In the genomic region with DNA sequence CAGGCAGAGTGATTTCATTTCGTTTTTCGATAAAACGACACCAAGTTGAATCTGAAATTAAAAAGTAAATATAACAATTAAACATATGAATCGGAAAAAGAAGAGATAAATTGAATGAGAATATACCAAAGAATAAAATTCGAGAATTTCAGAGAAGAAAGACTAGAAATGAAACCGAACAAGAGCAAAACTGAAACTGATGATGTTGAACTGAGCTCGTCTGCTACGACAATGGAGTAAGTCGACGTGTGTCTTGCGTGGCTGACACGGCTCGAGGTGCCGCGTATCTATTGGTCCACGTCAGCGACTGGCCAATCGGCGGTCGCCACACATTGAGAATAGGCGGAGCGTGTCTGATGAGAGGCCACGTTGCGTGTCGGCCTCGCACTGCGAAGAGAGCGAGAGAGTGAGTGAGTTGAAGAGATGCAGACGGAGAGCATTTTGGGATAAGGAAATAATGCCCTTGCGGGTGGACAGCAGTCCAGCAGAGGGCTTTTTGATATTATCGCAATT, we compare ENCODE assay signal across 4 worm cellular contexts.
TF ChIP-seq lines count a peak whose summit lies in the region.

A gene (minus strand): TSS at position 51 of the 513 bp plus-strand sequence.

TF ChIP-seq in whole organism, L2 larva, 48 proteins besides CTCF, POLR2A, EP300 and RAD21 (continues in another document):
- TF ChIP-seq ztf-4 (tag; optimal IDR thresholded peaks at IDR 0.05; lab: Kevin White, UChicago) (peak; percentile 70), sem-4 (tag; optimal IDR thresholded peaks at IDR 0.05; lab: Kevin White, UChicago) (peak; percentile 89), ceh-16 (tag; optimal IDR thresholded peaks at IDR 0.05; lab: Kevin White, UChicago) (peak; percentile 67), lin-13 (GFP tag; optimal IDR thresholded peaks at IDR 0.05; lab: Kevin White, UChicago) (peak; percentile 95), Y55F3AM.14 (GFP tag; optimal IDR thresholded peaks at IDR 0.05; lab: Kevin White, UChicago) (peak; percentile 78), mab-5 (tag; optimal IDR thresholded peaks at IDR 0.05; lab: Kevin White, UChicago) (peak; percentile 90), nhr-6 (tag; optimal IDR thresholded peaks at IDR 0.05; lab: Kevin White, UChicago) (peak; percentile 37), nhr-11 (tag; optimal IDR thresholded peaks at IDR 0.05; lab: Kevin White, UChicago) (no peak), mbf-1 (tag; optimal IDR thresholded peaks at IDR 0.05; lab: Kevin White, UChicago) (no peak), peb-1 (tag; optimal IDR thresholded peaks at IDR 0.05; lab: Kevin White, UChicago) (no peak), R02D3.7 (tag; optimal IDR thresholded peaks at IDR 0.05; lab: Kevin White, UChicago) (peak; percentile 56), snpc-4 (tag; optimal IDR thresholded peaks at IDR 0.05; lab: Kevin White, UChicago) (peak; percentile 57), nhr-77 (tag; optimal IDR thresholded peaks at IDR 0.05; lab: Kevin White, UChicago) (peak; percentile 58), gmeb-1 (tag; optimal IDR thresholded peaks at IDR 0.05; lab: Kevin White, UChicago) (peak; percentile 87), aly-2 (tag; optimal IDR thresholded peaks at IDR 0.05; lab: Kevin White, UChicago) (no peak), nhr-12 (tag; optimal IDR thresholded peaks at IDR 0.05; lab: Kevin White, UChicago) (no peak), egl-27 (tag; optimal IDR thresholded peaks at IDR 0.05; lab: Kevin White, UChicago) (peak; percentile 73), dmd-4 (tag; optimal IDR thresholded peaks at IDR 0.05; lab: Kevin White, UChicago) (no peak), F13H6.1 (tag; optimal IDR thresholded peaks at IDR 0.05; lab: Kevin White, UChicago) (peak; percentile 90), lsy-2 (tag; optimal IDR thresholded peaks at IDR 0.05; lab: Kevin White, UChicago) (peak; percentile 89 to 95), elt-3 (tag; optimal IDR thresholded peaks at IDR 0.05; lab: Kevin White, UChicago) (no peak), unc-62 (GFP tag; optimal IDR thresholded peaks at IDR 0.05; lab: Kevin White, UChicago) (peak; percentile 46)

TF ChIP-seq in whole organism, L4 larva, 104 proteins besides CTCF, POLR2A, EP300 and RAD21 (continues in another document):
- TF ChIP-seq tag-97 (GFP tag; IDR thresholded peaks at IDR 0.05; lab: Robert Waterston, UW) (no peak), nhr-102 (tag; optimal IDR thresholded peaks at IDR 0.05; lab: Kevin White, UChicago) (peak; percentile 92), nhr-41 (GFP tag; IDR thresholded peaks at IDR 0.05; lab: Robert Waterston, UW) (peak; percentile 94), unc-130 (GFP tag; optimal IDR thresholded peaks at IDR 0.05; lab: Kevin White, UChicago) (no peak), ceh-28 (tag; optimal IDR thresholded peaks at IDR 0.05; lab: Kevin White, UChicago) (no peak), dmd-9 (GFP tag; IDR thresholded peaks at IDR 0.05; lab: Robert Waterston, UW) (peak; percentile 66; the same call in 1 of the 2 replicates), nhr-11 (tag; optimal IDR thresholded peaks at IDR 0.05; lab: Kevin White, UChicago) (peak; percentile 88), dmd-6 (GFP tag; IDR thresholded peaks at IDR 0.05; lab: Robert Waterston, UW) (peak; percentile 96), mep-1 (tag; optimal IDR thresholded peaks at IDR 0.05; lab: Kevin White, UChicago) (peak; percentile 94), mxl-3 (GFP tag; optimal IDR thresholded peaks at IDR 0.05; lab: Kevin White, UChicago) (peak; percentile 99), nhr-42 (GFP tag; IDR thresholded peaks at IDR 0.05; lab: Robert Waterston, UW) (peak; percentile 86), snpc-1.2 (GFP tag; IDR thresholded peaks at IDR 0.05; lab: Robert Waterston, UW) (peak; percentile 41; the same call in 1 of the 2 replicates), nhr-111 (GFP tag; optimal IDR thresholded peaks at IDR 0.05; lab: Kevin White, UChicago) (no peak), ZK546.5 (tag; optimal IDR thresholded peaks at IDR 0.05; lab: Kevin White, UChicago) (no peak), F37D6.2 (tag; optimal IDR thresholded peaks at IDR 0.05; lab: Kevin White, UChicago) (peak; percentile 84), dpl-1 (GFP tag; optimal IDR thresholded peaks at IDR 0.05; lab: Kevin White, UChicago) (peak; percentile 84), saeg-2 (GFP tag; IDR thresholded peaks at IDR 0.05; lab: Robert Waterston, UW) (peak; percentile 70; the same call in 1 of the 2 replicates), php-3 (GFP tag; IDR thresholded peaks at IDR 0.05; lab: Robert Waterston, UW) (peak; percentile 85), F10B5.3 (tag; optimal IDR thresholded peaks at IDR 0.05; lab: Kevin White, UChicago) (peak; percentile 85), fkh-10 (GFP tag; optimal IDR thresholded peaks at IDR 0.05; lab: Kevin White, UChicago) (no peak), cey-2 (tag; optimal IDR thresholded peaks at IDR 0.05; lab: Kevin White, UChicago; ENCODE audit: borderline replicate concordance, insufficient read depth) (no peak)

TF ChIP-seq in whole organism, late embryonic, 69 proteins besides CTCF, POLR2A, EP300 and RAD21 (continues in another document):
- TF ChIP-seq ceh-2 (tag; optimal IDR thresholded peaks at IDR 0.05; lab: Kevin White, UChicago) (peak; percentile 51), ceh-18 (tag; optimal IDR thresholded peaks at IDR 0.05; lab: Kevin White, UChicago) (peak; percentile 48), K09A11.1 (tag; optimal IDR thresholded peaks at IDR 0.05; lab: Kevin White, UChicago; ENCODE audit: insufficient read depth) (no peak), pha-2 (tag; optimal IDR thresholded peaks at IDR 0.05; lab: Kevin White, UChicago) (no peak), pha-4 (tag; optimal IDR thresholded peaks at IDR 0.05; lab: Kevin White, UChicago) (no peak), pqm-1 (tag; optimal IDR thresholded peaks at IDR 0.05; lab: Kevin White, UChicago) (peak; percentile 1), ref-2 (tag; optimal IDR thresholded peaks at IDR 0.05; lab: Kevin White, UChicago) (peak; percentile 84), ceh-14 (tag; optimal IDR thresholded peaks at IDR 0.05; lab: Kevin White, UChicago) (peak; percentile 55), dve-1 (tag; optimal IDR thresholded peaks at IDR 0.05; lab: Kevin White, UChicago) (peak; percentile 71), rnt-1 (tag; optimal IDR thresholded peaks at IDR 0.05; lab: Kevin White, UChicago) (peak; percentile 62), sox-2 (GFP tag; IDR thresholded peaks at IDR 0.05; lab: Robert Waterston, UW) (peak; percentile 39; the same call in 1 of the 2 replicates), ets-4 (tag; optimal IDR thresholded peaks at IDR 0.05; lab: Kevin White, UChicago) (peak; percentile 3), pros-1 (tag; optimal IDR thresholded peaks at IDR 0.05; lab: Kevin White, UChicago) (peak; percentile 52), pat-9 (tag; optimal IDR thresholded peaks at IDR 0.05; lab: Kevin White, UChicago) (no peak), ceh-34 (tag; optimal IDR thresholded peaks at IDR 0.05; lab: Kevin White, UChicago) (peak; percentile 56), gmeb-2 (tag; optimal IDR thresholded peaks at IDR 0.05; lab: Kevin White, UChicago) (no peak), nfya-1 (tag; optimal IDR thresholded peaks at IDR 0.05; lab: Kevin White, UChicago) (peak; percentile 100), tbx-7 (tag; optimal IDR thresholded peaks at IDR 0.05; lab: Kevin White, UChicago) (peak; percentile 16), madf-2 (tag; optimal IDR thresholded peaks at IDR 0.05; lab: Kevin White, UChicago) (peak; percentile 12), unc-42 (tag; optimal IDR thresholded peaks at IDR 0.05; lab: Kevin White, UChicago) (peak; percentile 22), sdc-2 (tag; optimal IDR thresholded peaks at IDR 0.05; lab: Kevin White, UChicago) (peak; percentile 15), pax-1 (tag; optimal IDR thresholded peaks at IDR 0.05; lab: Kevin White, UChicago) (peak; percentile 92), unc-55 (GFP tag; optimal IDR thresholded peaks at IDR 0.05; lab: Kevin White, UChicago) (peak; percentile 83), ceh-19 (GFP tag; optimal IDR thresholded peaks at IDR 0.05; lab: Kevin White, UChicago) (no peak)

TF ChIP-seq in whole organism, mixed stage, embryonic, 35 proteins besides CTCF, POLR2A, EP300 and RAD21 (continues in another document):
- no peak for TF ChIP-seq snpc-4 (tag; optimal IDR thresholded peaks at IDR 0.05; lab: Kevin White, UChicago)
- no peak for TF ChIP-seq flh-1 (GFP tag; optimal IDR thresholded peaks at IDR 0.05; lab: Kevin White, UChicago)
- TF ChIP-seq ceh-39 (tag; optimal IDR thresholded peaks at IDR 0.05; lab: Kevin White, UChicago) = peak; percentile 95
- TF ChIP-seq nhr-76 (tag; optimal IDR thresholded peaks at IDR 0.05; lab: Kevin White, UChicago) = no peak
- TF ChIP-seq nhr-12 (tag; optimal IDR thresholded peaks at IDR 0.05; lab: Kevin White, UChicago) = no peak
- TF ChIP-seq pha-4 (tag; optimal IDR thresholded peaks at IDR 0.05; lab: Kevin White, UChicago) = peak; percentile 92
- TF ChIP-seq mab-5 (tag; optimal IDR thresholded peaks at IDR 0.05; lab: Kevin White, UChicago) = no peak
- TF ChIP-seq unc-120 (tag; optimal IDR thresholded peaks at IDR 0.05; lab: Kevin White, UChicago; ENCODE audit: poor library complexity, severe bottlenecking) = peak; percentile 70
- no peak for TF ChIP-seq unc-39 (tag; optimal IDR thresholded peaks at IDR 0.05; lab: Kevin White, UChicago)
- TF ChIP-seq ces-1 (GFP tag; optimal IDR thresholded peaks at IDR 0.05; lab: Kevin White, UChicago) = peak; percentile 61
- peak; percentile 24 for TF ChIP-seq zip-8 (tag; optimal IDR thresholded peaks at IDR 0.05; lab: Kevin White, UChicago)
- TF ChIP-seq mls-2 (tag; optimal IDR thresholded peaks at IDR 0.05; lab: Kevin White, UChicago) = peak; percentile 43
- peak; percentile 76 for TF ChIP-seq mep-1 (tag; optimal IDR thresholded peaks at IDR 0.05; lab: Kevin White, UChicago)
- peak; percentile 59 for TF ChIP-seq cnd-1 (tag; optimal IDR thresholded peaks at IDR 0.05; lab: Kevin White, UChicago)
- TF ChIP-seq elt-1 (tag; optimal IDR thresholded peaks at IDR 0.05; lab: Kevin White, UChicago; ENCODE audit: borderline replicate concordance, insufficient read depth) = peak; percentile 79
- peak; percentile 42 for TF ChIP-seq nhr-2 (tag; optimal IDR thresholded peaks at IDR 0.05; lab: Kevin White, UChicago)
- no peak for TF ChIP-seq M03D4.4 (tag; optimal IDR thresholded peaks at IDR 0.05; lab: Kevin White, UChicago)
- peak; percentile 77 for TF ChIP-seq unc-62 (GFP tag; optimal IDR thresholded peaks at IDR 0.05; lab: Kevin White, UChicago)
- peak; percentile 76 for TF ChIP-seq sptf-1 (tag; optimal IDR thresholded peaks at IDR 0.05; lab: Kevin White, UChicago)
- no peak for TF ChIP-seq tbx-8 (GFP tag; optimal IDR thresholded peaks at IDR 0.05; lab: Kevin White, UChicago)
- TF ChIP-seq elt-3 (tag; optimal IDR thresholded peaks at IDR 0.05; lab: Kevin White, UChicago) = no peak
- peak; percentile 90 for TF ChIP-seq lsy-2 (tag; optimal IDR thresholded peaks at IDR 0.05; lab: Kevin White, UChicago)
- TF ChIP-seq nhr-28 (tag; optimal IDR thresholded peaks at IDR 0.05; lab: Kevin White, UChicago) = no peak
- peak; percentile 19 for TF ChIP-seq hlh-1 (tag; optimal IDR thresholded peaks at IDR 0.05; lab: Kevin White, UChicago)
- TF ChIP-seq blmp-1 (tag; optimal IDR thresholded peaks at IDR 0.05; lab: Kevin White, UChicago) = no peak
- TF ChIP-seq bed-3 (GFP tag; optimal IDR thresholded peaks at IDR 0.05; lab: Kevin White, UChicago) = no peak
- TF ChIP-seq ceh-83 (GFP tag; optimal IDR thresholded peaks at IDR 0.05; lab: Kevin White, UChicago) = no peak
